Worm (Caenorhabditis elegans) whole organism, early embryonic: ENCODE data around the gene C30G4.2.

Source experiments
- B0310.2 ChIP-seq: sonication (generic microtip); optimal IDR thresholded peaks from 2 replicates; lab custom pipeline; 2016; ENCODE audit warnings: mild to moderate bottlenecking, missing genetic modification characterization, missing compliant biosample characterization
- ama-1 ChIP-seq: fragments of 150-350 bp; optimal IDR thresholded peaks from 2 replicates; lab custom pipeline; 2014
- ceh-36 ChIP-seq: sonication (generic microtip); optimal IDR thresholded peaks from 2 replicates; lab custom pipeline; 2016; ENCODE audit warnings: missing genetic modification characterization, inconsistent platforms, missing compliant biosample characterization
- tbx-11 ChIP-seq: fragments of 200-800 bp; sonication (Bioruptor generic); IDR thresholded peaks from 2 replicates; pipeline ENCODE4 v1.3.6; 2022; ENCODE audit warnings: missing genetic modification characterization, missing compliant biosample characterization

DNA sequence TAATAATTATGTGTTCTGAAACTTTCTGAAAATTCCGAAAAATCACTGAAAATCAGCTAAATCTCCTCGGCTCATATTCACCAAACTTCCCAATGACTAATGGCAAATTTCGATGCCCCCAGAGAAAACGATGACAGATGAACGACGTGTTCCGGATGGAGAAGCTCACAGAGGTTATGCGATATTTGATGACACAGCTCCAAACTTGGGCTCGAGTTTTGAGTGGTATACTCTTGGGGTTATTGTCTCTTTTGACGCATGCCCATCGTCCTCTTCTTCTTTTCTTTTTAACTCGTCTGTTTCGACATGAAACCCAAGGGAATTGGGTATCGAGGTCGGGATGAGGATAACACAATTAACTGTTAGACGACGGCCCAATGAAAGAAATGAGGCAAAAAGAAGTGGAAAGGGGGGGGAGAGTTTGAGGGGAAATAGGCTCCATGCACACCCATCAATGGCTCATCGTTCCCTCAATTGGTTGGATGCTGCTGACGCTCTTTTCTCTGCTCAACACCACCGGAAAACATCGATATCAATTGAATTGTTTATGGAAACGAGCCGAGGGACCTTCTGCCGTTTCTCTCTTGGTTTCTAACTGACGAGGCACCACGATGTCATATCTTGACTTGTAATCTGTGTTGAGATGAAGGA, 41.8 kb downstream of the C30G4.2 start:
- no peak for TF ChIP-seq B0310.2 (tag; lab: Kevin White, UChicago)
- TF ChIP-seq tbx-11 (GFP tag; lab: Robert Waterston, UW), result no peak
- no peak for TF ChIP-seq ceh-36 (tag; lab: Kevin White, UChicago)
- TF ChIP-seq ama-1 (lab: Kevin White, UChicago), result no peak
